Worm (Caenorhabditis elegans) whole organism, midembryonic: ENCODE results near the gene F07G11.1.

Experiments
- T22C8.4 ChIP-seq: fragments of 200-800 bp; sonication (Bioruptor generic); IDR thresholded peaks from 2 replicates; pipeline ENCODE4 v1.3.6; 2022; ENCODE audit warnings: missing genetic modification characterization, missing compliant biosample characterization
- cog-1 ChIP-seq: sonication (generic microtip); optimal IDR thresholded peaks from 2 replicates; lab custom pipeline; 2016; ENCODE audit warnings: missing genetic modification characterization, missing compliant biosample characterization
- flt-1 ChIP-seq: fragments of 200-800 bp; sonication (Bioruptor generic); IDR thresholded peaks from 2 replicates; pipeline ENCODE4 v1.3.6; 2022; ENCODE audit warnings: missing genetic modification characterization, missing compliant biosample characterization
- klf-2 ChIP-seq: fragments of 200-800 bp; sonication (Bioruptor generic); conservative IDR thresholded peaks from 2 replicates; pipeline ENCODE4 v1.3.6; 2022; ENCODE audit warnings: missing genetic modification reagents, missing genetic modification characterization, missing compliant biosample characterization
- med-1 ChIP-seq: sonication (generic microtip); optimal IDR thresholded peaks from 2 replicates; lab custom pipeline; 2017; ENCODE audit warnings: missing genetic modification characterization, mild to moderate bottlenecking, missing compliant biosample characterization, antibody characterized with exemption, missing genetic modification reagents; ENCODE audit not compliant: insufficient read depth
- ref-1 ChIP-seq: fragments of 200-800 bp; sonication (Bioruptor generic); conservative IDR thresholded peaks from 2 replicates; pipeline ENCODE4 v1.3.6; 2022; ENCODE audit warnings: missing genetic modification reagents, missing genetic modification characterization, missing compliant biosample characterization
- tab-1 ChIP-seq: fragments of 200-800 bp; sonication (Bioruptor generic); IDR thresholded peaks from 2 replicates; pipeline ENCODE4 v1.3.6; 2022; ENCODE audit warnings: missing genetic modification characterization, missing compliant biosample characterization
- ztf-23 ChIP-seq: fragments of 200-800 bp; sonication (Bioruptor generic); IDR thresholded peaks from 2 replicates; pipeline ENCODE4 v1.3.6; 2022; ENCODE audit warnings: missing genetic modification reagents, missing genetic modification characterization, missing compliant biosample characterization
- ztf-29 ChIP-seq: fragments of 200-800 bp; sonication (Bioruptor generic); IDR thresholded peaks from 2 replicates; pipeline ENCODE4 v1.3.6; 2022; ENCODE audit warnings: missing genetic modification reagents, missing genetic modification characterization, missing compliant biosample characterization

F07G11.1 gene

ce11 chrV:7353602-7354001, 46.4 kb downstream of the F07G11.1 start:
- no peak for TF ChIP-seq cog-1 (tag; lab: Kevin White, UChicago)
- TF ChIP-seq ztf-29 (GFP tag; lab: Robert Waterston, UW): no peak
- no peak for TF ChIP-seq tab-1 (GFP tag; lab: Robert Waterston, UW)
- no peak for TF ChIP-seq T22C8.4 (GFP tag; lab: Robert Waterston, UW)
- no peak for TF ChIP-seq ref-1 (GFP tag; lab: Robert Waterston, UW)
- no peak for TF ChIP-seq ztf-23 (GFP tag; lab: Robert Waterston, UW)
- no peak for TF ChIP-seq med-1 (GFP tag; lab: Kevin White, UChicago)
- no peak for TF ChIP-seq flt-1
- no peak for TF ChIP-seq klf-2 (GFP tag; lab: Robert Waterston, UW)

ce11 chrV:7355464-7355863, 48.3 kb downstream of the F07G11.1 start, which contains the start of gene tag-293:
tag-293 (minus strand) TSS chrV:7355564.
- TF ChIP-seq ztf-23 (GFP tag; lab: Robert Waterston, UW): no peak
- TF ChIP-seq klf-2 (GFP tag; lab: Robert Waterston, UW): no peak
- no peak for TF ChIP-seq flt-1
- TF ChIP-seq tab-1 (GFP tag; lab: Robert Waterston, UW): no peak
- no peak for TF ChIP-seq med-1 (GFP tag; lab: Kevin White, UChicago)
- TF ChIP-seq cog-1 (tag; lab: Kevin White, UChicago): no peak
- TF ChIP-seq ref-1 (GFP tag; lab: Robert Waterston, UW): no peak
- TF ChIP-seq T22C8.4 (GFP tag; lab: Robert Waterston, UW): no peak
- no peak for TF ChIP-seq ztf-29 (GFP tag; lab: Robert Waterston, UW)

- TF ChIP-seq klf-2 (GFP tag; lab: Robert Waterston, UW) (no peak), ref-1 (GFP tag; lab: Robert Waterston, UW) (no peak), ztf-29 (GFP tag; lab: Robert Waterston, UW) (no peak), tab-1 (GFP tag; lab: Robert Waterston, UW) (no peak), T22C8.4 (GFP tag; lab: Robert Waterston, UW) (no peak), flt-1 (no peak), cog-1 (tag; lab: Kevin White, UChicago) (no peak), med-1 (GFP tag; lab: Kevin White, UChicago) (no peak), ztf-23 (GFP tag; lab: Robert Waterston, UW) (no peak)
Observed at ce11 chrV:7356684-7357083, 49.5 kb downstream of the F07G11.1 start, which contains the start of gene C03G6.21. C03G6.21 (minus strand) TSS chrV:7356784.

- TF ChIP-seq klf-2 (GFP tag; lab: Robert Waterston, UW) (no peak), ztf-29 (GFP tag; lab: Robert Waterston, UW) (no peak), ztf-23 (GFP tag; lab: Robert Waterston, UW) (no peak), ref-1 (GFP tag; lab: Robert Waterston, UW) (no peak), T22C8.4 (GFP tag; lab: Robert Waterston, UW) (no peak), cog-1 (tag; lab: Kevin White, UChicago) (no peak), tab-1 (GFP tag; lab: Robert Waterston, UW) (no peak), flt-1 (no peak), med-1 (GFP tag; lab: Kevin White, UChicago) (no peak)
Observed at ce11 chrV:7357132-7357531, 49.9 kb downstream of the F07G11.1 start, which contains the start of gene C03G6.6. C03G6.6 (plus strand) TSS chrV:7357432.
